Fruit fly (Drosophila melanogaster): ENCODE results near the gene Sfp38D.
A peak's percentile ranks its signal among the peaks of the same experiment; 100 is the strongest.

Gene Sfp38D

dm6 chr2L:20645394-20645869 lies 4.7 kb downstream of the Sfp38D start, which contains the start of the genes phr6-4 and CG2608 (continued):
- peak; percentile 88 for TF ChIP-seq ey (GFP tag; optimal IDR thresholded peaks at IDR 0.05)
- TF ChIP-seq rgr (GFP tag; optimal IDR thresholded peaks at IDR 0.05) = peak; percentile 93
- no peak for TF ChIP-seq usp (GFP tag; optimal IDR thresholded peaks at IDR 0.05)
- no peak for TF ChIP-seq Dfd (GFP tag; optimal IDR thresholded peaks at IDR 0.05)
- TF ChIP-seq CrebA (GFP tag; optimal IDR thresholded peaks at IDR 0.05; ENCODE audit: borderline replicate concordance) = no peak
- no peak for TF ChIP-seq pan (optimal IDR thresholded peaks at IDR 0.05)

DNA sequence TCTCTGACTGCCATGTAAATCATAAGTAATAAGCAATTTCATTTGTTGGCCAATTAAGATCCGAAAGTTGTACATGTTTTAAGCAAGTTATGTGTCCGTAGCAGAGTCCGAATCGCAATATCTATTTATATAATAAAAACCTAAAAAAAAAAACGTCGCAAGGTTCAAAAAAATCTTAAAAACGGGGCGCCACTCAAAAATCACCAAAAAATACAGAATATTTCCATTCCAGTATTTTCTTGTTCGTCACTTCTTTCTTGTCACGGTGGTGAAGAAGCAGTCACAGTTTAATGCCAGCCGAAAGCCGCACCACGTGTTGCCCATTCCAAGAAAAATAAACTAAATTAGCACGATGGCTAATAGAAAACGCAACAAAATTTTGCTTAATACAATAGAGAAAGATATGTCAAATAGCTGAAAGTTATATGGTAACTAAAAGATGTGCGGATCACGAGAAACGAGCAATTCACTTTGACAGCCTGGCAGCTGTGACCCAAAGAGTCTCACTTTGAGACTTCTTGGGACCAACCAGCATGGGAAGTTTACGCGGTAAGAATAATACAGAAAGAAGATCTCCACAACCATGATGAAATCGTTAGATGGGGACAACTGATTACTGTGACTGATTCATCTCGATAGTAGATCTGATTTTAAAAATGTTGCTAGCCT lies 6.7 kb downstream of the Sfp38D start:
- TF ChIP-seq Hr78 (GFP tag; optimal IDR thresholded peaks at IDR 0.05) = no peak
- TF ChIP-seq woc (GFP tag; optimal IDR thresholded peaks at IDR 0.05) = no peak
- no peak for TF ChIP-seq GATAd (GFP tag; optimal IDR thresholded peaks at IDR 0.05)
- TF ChIP-seq jim (GFP tag; optimal IDR thresholded peaks at IDR 0.05) = no peak
- TF ChIP-seq Dif (GFP tag; optimal IDR thresholded peaks at IDR 0.05; ENCODE audit: partially characterized antibody) = no peak
- TF ChIP-seq Dfd (GFP tag; optimal IDR thresholded peaks at IDR 0.05) = no peak
- TF ChIP-seq tai (GFP tag; optimal IDR thresholded peaks at IDR 0.05) = no peak
- TF ChIP-seq br (GFP tag; optimal IDR thresholded peaks at IDR 0.05) = no peak
- peak; percentile 11 for TF ChIP-seq h (GFP tag; optimal IDR thresholded peaks at IDR 0.05)
- TF ChIP-seq rgr (GFP tag; optimal IDR thresholded peaks at IDR 0.05) = peak; percentile 23
- no peak for TF ChIP-seq Rel (GFP tag; optimal IDR thresholded peaks at IDR 0.05)
- peak; percentile 89 for TF ChIP-seq Rel (tag; optimal IDR thresholded peaks at IDR 0.05)
- TF ChIP-seq psq (GFP tag; optimal IDR thresholded peaks at IDR 0.05) = no peak
- TF ChIP-seq Sp1 (GFP tag; optimal IDR thresholded peaks at IDR 0.05) = no peak
- no peak for TF ChIP-seq CrebA (GFP tag; optimal IDR thresholded peaks at IDR 0.05; ENCODE audit: borderline replicate concordance)
- no peak for TF ChIP-seq Myc (optimal IDR thresholded peaks at IDR 0.05)
- TF ChIP-seq Mio (GFP tag; optimal IDR thresholded peaks at IDR 0.05) = no peak
- TF ChIP-seq HLH106 (tag; optimal IDR thresholded peaks at IDR 0.05) = no peak
- TF ChIP-seq pan (optimal IDR thresholded peaks at IDR 0.05) = no peak
- TF ChIP-seq lola (GFP tag; optimal IDR thresholded peaks at IDR 0.05) = no peak
- no peak for TF ChIP-seq Jra (GFP tag; optimal IDR thresholded peaks at IDR 0.05)
- TF ChIP-seq CG32264 (GFP tag; optimal IDR thresholded peaks at IDR 0.05) = peak; percentile 6

DNA sequence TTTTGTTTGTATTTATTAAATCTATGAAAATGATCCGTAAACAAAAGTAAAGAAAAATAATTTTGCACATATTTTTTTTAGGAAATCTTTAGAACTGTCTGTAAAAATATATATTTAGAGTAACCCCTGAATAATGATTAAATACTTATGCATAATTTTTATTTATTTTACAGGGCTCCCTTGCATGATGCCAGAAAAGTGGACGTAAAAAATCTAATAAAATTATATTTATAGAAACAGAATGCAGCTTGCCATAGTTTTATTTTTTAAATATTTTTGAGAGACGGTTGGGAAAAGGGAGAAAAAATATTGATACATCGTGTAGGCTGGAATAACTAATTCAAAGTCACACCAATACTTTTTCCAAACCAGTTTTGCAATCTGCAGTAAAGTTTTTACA lies 7.9 kb downstream of the Sfp38D start, which contains the start of gene CG18810:
Gene CG18810, plus strand, starts transcription at position 301 of the 400 bp plus-strand sequence.
- TF ChIP-seq Mio (GFP tag; optimal IDR thresholded peaks at IDR 0.05) (no peak), pan (optimal IDR thresholded peaks at IDR 0.05) (no peak), Dfd (GFP tag; optimal IDR thresholded peaks at IDR 0.05) (no peak), lola (GFP tag; optimal IDR thresholded peaks at IDR 0.05) (no peak), sv (GFP tag; optimal IDR thresholded peaks at IDR 0.05) (no peak), psq (GFP tag; optimal IDR thresholded peaks at IDR 0.05) (no peak), foxo (GFP tag; optimal IDR thresholded peaks at IDR 0.05) (no peak), rgr (GFP tag; optimal IDR thresholded peaks at IDR 0.05) (no peak), Dif (GFP tag; optimal IDR thresholded peaks at IDR 0.05; ENCODE audit: partially characterized antibody) (no peak), CrebA (GFP tag; optimal IDR thresholded peaks at IDR 0.05; ENCODE audit: borderline replicate concordance) (no peak), CG32264 (GFP tag; optimal IDR thresholded peaks at IDR 0.05) (no peak), Hr78 (GFP tag; optimal IDR thresholded peaks at IDR 0.05) (no peak), Abd-B (GFP tag; optimal IDR thresholded peaks at IDR 0.05) (no peak), sage (GFP tag; optimal IDR thresholded peaks at IDR 0.05) (no peak), brk (GFP tag; optimal IDR thresholded peaks at IDR 0.05) (no peak), dl (GFP tag; optimal IDR thresholded peaks at IDR 0.05; ENCODE audit: insufficient read depth in 1 of 2, partially characterized antibody in 2 of 2) (no peak), OdsH (GFP tag; optimal IDR thresholded peaks at IDR 0.05) (no peak), fru (GFP tag; optimal IDR thresholded peaks at IDR 0.05) (no peak), Rel (GFP tag; optimal IDR thresholded peaks at IDR 0.05) (no peak), Rel (tag; optimal IDR thresholded peaks at IDR 0.05) (no peak)

dm6 chr2L:20649891-20650290 lies 9.2 kb downstream of the Sfp38D start, which contains the start of gene CG2611:
CG2611 (plus strand) TSS chr2L:20650189.
- no peak for TF ChIP-seq Sp1 (GFP tag; optimal IDR thresholded peaks at IDR 0.05)
- TF ChIP-seq rgr (GFP tag; optimal IDR thresholded peaks at IDR 0.05) = peak; percentile 70
- TF ChIP-seq Vsx2 (GFP tag; optimal IDR thresholded peaks at IDR 0.05; ENCODE audit: partially characterized antibody) = no peak
- no peak for TF ChIP-seq CG32264 (GFP tag; optimal IDR thresholded peaks at IDR 0.05)
- no peak for TF ChIP-seq pan (optimal IDR thresholded peaks at IDR 0.05)
- peak; percentile 55 for TF ChIP-seq HLH106 (tag; optimal IDR thresholded peaks at IDR 0.05)
- no peak for TF ChIP-seq psq (GFP tag; optimal IDR thresholded peaks at IDR 0.05)
- TF ChIP-seq Jra (GFP tag; optimal IDR thresholded peaks at IDR 0.05) = peak; percentile 15
- no peak for TF ChIP-seq brk (GFP tag; optimal IDR thresholded peaks at IDR 0.05)
- TF ChIP-seq sv (GFP tag; optimal IDR thresholded peaks at IDR 0.05) = no peak
- no peak for TF ChIP-seq Hr78 (GFP tag; optimal IDR thresholded peaks at IDR 0.05)
- TF ChIP-seq Myc (optimal IDR thresholded peaks at IDR 0.05) = no peak
- TF ChIP-seq Hr83 (GFP tag; optimal IDR thresholded peaks at IDR 0.05; ENCODE audit: poor library complexity, severe bottlenecking) = peak; percentile 79
- TF ChIP-seq fru (GFP tag; optimal IDR thresholded peaks at IDR 0.05) = no peak
- TF ChIP-seq woc (GFP tag; optimal IDR thresholded peaks at IDR 0.05) = peak; percentile 77
- no peak for TF ChIP-seq Rel (GFP tag; optimal IDR thresholded peaks at IDR 0.05)
- TF ChIP-seq Rel (tag; optimal IDR thresholded peaks at IDR 0.05) = no peak
- TF ChIP-seq Hnf4 (GFP tag; optimal IDR thresholded peaks at IDR 0.05) = no peak
- TF ChIP-seq dl (GFP tag; optimal IDR thresholded peaks at IDR 0.05; ENCODE audit: insufficient read depth in 1 of 2, partially characterized antibody in 2 of 2) = no peak
- no peak for TF ChIP-seq Dif (GFP tag; optimal IDR thresholded peaks at IDR 0.05; ENCODE audit: partially characterized antibody)
- no peak for TF ChIP-seq lola (GFP tag; optimal IDR thresholded peaks at IDR 0.05)
- no peak for TF ChIP-seq jim (GFP tag; optimal IDR thresholded peaks at IDR 0.05)
- TF ChIP-seq CG9705 (GFP tag; optimal IDR thresholded peaks at IDR 0.05) = peak; percentile 32
- TF ChIP-seq CrebA (GFP tag; optimal IDR thresholded peaks at IDR 0.05; ENCODE audit: borderline replicate concordance) = no peak
- TF ChIP-seq dsf (GFP tag; optimal IDR thresholded peaks at IDR 0.05; ENCODE audit: borderline replicate concordance) = no peak
- no peak for TF ChIP-seq usp (GFP tag; optimal IDR thresholded peaks at IDR 0.05)
- TF ChIP-seq N (GFP tag; optimal IDR thresholded peaks at IDR 0.05) = no peak
- TF ChIP-seq Dfd (GFP tag; optimal IDR thresholded peaks at IDR 0.05) = no peak
- TF ChIP-seq Mio (GFP tag; optimal IDR thresholded peaks at IDR 0.05) = no peak
- no peak for TF ChIP-seq GATAd (GFP tag; optimal IDR thresholded peaks at IDR 0.05)
